Worm (Caenorhabditis elegans): Measurements from ENCODE around the gene clc-17.

- TF ChIP-seq flt-1 (GFP tag; IDR thresholded peaks at IDR 0.05) (no peak), ama-1 (optimal IDR thresholded peaks at IDR 0.05) (no peak), ceh-13 (GFP tag; optimal IDR thresholded peaks at IDR 0.05) (no peak), scrt-1 (GFP tag; IDR thresholded peaks at IDR 0.05) (no peak), aly-1 (tag; optimal IDR thresholded peaks at IDR 0.05) (no peak), F13C5.2 (tag; optimal IDR thresholded peaks at IDR 0.05) (no peak)
Observed at ce11 chrX:11126259-11126658, 19.1 kb downstream of the clc-17 start.
